Worm (Caenorhabditis elegans) whole organism, mixed stage, embryonic: ENCODE results near the gene fbxc-14.
"Not testable (repeated sequence)": the region's sequence is repeated elsewhere in the genome, so short reads cannot be mapped to it uniquely, and the experiment has no call there.

Experiments used
- bed-3 ChIP-seq: fragments of 200-800 bp; sonication (Bioruptor generic); optimal IDR thresholded peaks from 3 replicates; lab custom pipeline; 2018; ENCODE audit warnings: mild to moderate bottlenecking, missing genetic modification characterization, moderate library complexity, missing compliant biosample characterization
- ces-1 ChIP-seq: fragments of 150-350 bp; optimal IDR thresholded peaks from 2 replicates; lab custom pipeline; 2014; ENCODE audit warnings: missing biosample characterization, missing genetic modification reagents, missing genetic modification characterization
- elt-3 ChIP-seq: fragments of 150-350 bp; optimal IDR thresholded peaks from 2 replicates; lab custom pipeline; 2014; ENCODE audit warnings: missing biosample characterization, missing genetic modification characterization
- lsy-2 ChIP-seq: fragments of 150-350 bp; optimal IDR thresholded peaks from 2 replicates; lab custom pipeline; 2014; ENCODE audit warnings: missing biosample characterization, missing genetic modification characterization
- mep-1 ChIP-seq: fragments of 150-350 bp; optimal IDR thresholded peaks from 2 replicates; lab custom pipeline; 2017; ENCODE audit warnings: missing biosample characterization, missing genetic modification reagents, missing genetic modification characterization, inconsistent platforms
- nhr-12 ChIP-seq: fragments of 150-350 bp; optimal IDR thresholded peaks from 2 replicates; lab custom pipeline; 2014; ENCODE audit warnings: missing biosample characterization, missing genetic modification characterization
- nhr-237 ChIP-seq: fragments of 150-350 bp; optimal IDR thresholded peaks from 2 replicates; lab custom pipeline; 2014; ENCODE audit warnings: missing biosample characterization, missing genetic modification characterization
- snpc-4 ChIP-seq: fragments of 150-350 bp; optimal IDR thresholded peaks from 2 replicates; lab custom pipeline; 2014; ENCODE audit warnings: missing biosample characterization, missing genetic modification characterization
- sptf-1 ChIP-seq: sonication (generic microtip); optimal IDR thresholded peaks from 2 replicates; lab custom pipeline; 2017; ENCODE audit warnings: mild to moderate bottlenecking, missing genetic modification characterization, moderate library complexity, missing compliant biosample characterization
- unc-62 ChIP-seq: fragments of 150-350 bp; optimal IDR thresholded peaks from 2 replicates; lab custom pipeline; 2014; ENCODE audit warnings: missing biosample characterization, missing genetic modification reagents, missing genetic modification characterization
- ztf-11 ChIP-seq: fragments of 150-350 bp; optimal IDR thresholded peaks from 2 replicates; lab custom pipeline; 2014; ENCODE audit warnings: missing biosample characterization, missing genetic modification characterization

ce11 chrII:994231-994630 lies 20.1 kb downstream of the fbxc-14 start, which contains the start of gene F45D11.7:
- not testable (repeated sequence) for TF ChIP-seq snpc-4 (tag; lab: Kevin White, UChicago); mep-1 (tag; lab: Kevin White, UChicago); elt-3 (tag; lab: Kevin White, UChicago); unc-62; nhr-12; ztf-11 (tag; lab: Kevin White, UChicago); bed-3 (GFP tag; lab: Kevin White, UChicago); nhr-237 (tag; lab: Kevin White, UChicago); ces-1 (GFP tag; lab: Kevin White, UChicago); sptf-1 (tag; lab: Kevin White, UChicago); lsy-2
